Worm (Caenorhabditis elegans) whole organism, L2 larva: Measurements from ENCODE around the gene B0001.4.

Experiments
- R02D3.7 ChIP-seq: fragments of 150-350 bp; optimal IDR thresholded peaks from 2 replicates; lab custom pipeline; 2014; ENCODE audit warnings: missing biosample characterization, missing genetic modification characterization
- nhr-10 ChIP-seq: sonication (generic microtip); optimal IDR thresholded peaks from 2 replicates; lab custom pipeline; 2017; ENCODE audit warnings: missing biosample characterization, missing genetic modification characterization
- sma-3 ChIP-seq: sonication (generic microtip); optimal IDR thresholded peaks from 2 replicates; lab custom pipeline; 2016; ENCODE audit warnings: missing genetic modification reagents, missing genetic modification characterization, missing compliant biosample characterization
- snpc-4 ChIP-seq: fragments of 150-350 bp; optimal IDR thresholded peaks from 2 replicates; lab custom pipeline; 2014; ENCODE audit warnings: missing biosample characterization, missing genetic modification characterization

The B0001.4 gene

ce11 chrIV:12085120-12085519 lies 52.9 kb downstream of the B0001.4 start, which contains the start of gene rbm-34:
rbm-34 (plus strand) TSS chrIV:12085420.
- TF ChIP-seq snpc-4 (tag; lab: Kevin White, UChicago): no peak
- no peak for TF ChIP-seq sma-3 (GFP tag; lab: Kevin White, UChicago)
- TF ChIP-seq nhr-10 (tag; lab: Kevin White, UChicago): no peak
- no peak for TF ChIP-seq R02D3.7 (tag; lab: Kevin White, UChicago)
